Worm (Caenorhabditis elegans): ENCODE measurements around the gene zyg-11.

zyg-11 gene

ce11 chrII:8028246-8028694 is 10.8 kb downstream of the zyg-11 start (continued):
- peak; percentile 83; the same call in 1 of the 2 replicates for TF ChIP-seq pha-4 (GFP tag; IDR thresholded peaks at IDR 0.05)
- TF ChIP-seq pha-4 (tag; optimal IDR thresholded peaks at IDR 0.05), result no peak
- TF ChIP-seq lin-38 (GFP tag; IDR thresholded peaks at IDR 0.05), result peak; percentile 91
- peak; percentile 90 for TF ChIP-seq nhr-48 (tag; optimal IDR thresholded peaks at IDR 0.05)
- no peak for TF ChIP-seq F44E2.7 (GFP tag; IDR thresholded peaks at IDR 0.05)
- TF ChIP-seq fkh-10 (GFP tag; optimal IDR thresholded peaks at IDR 0.05), result peak; percentile 78
- TF ChIP-seq nhr-111 (GFP tag; optimal IDR thresholded peaks at IDR 0.05), result no peak
- TF ChIP-seq nhr-42 (GFP tag; IDR thresholded peaks at IDR 0.05), result 0 out of 2 replicates have a peak, but pooled peaks have one; percentile 62
- TF ChIP-seq ces-1 (GFP tag; optimal IDR thresholded peaks at IDR 0.05), result no peak
- peak; percentile 32 to 93 for TF ChIP-seq hif-1 (tag; optimal IDR thresholded peaks at IDR 0.05)
- TF ChIP-seq dve-1 (tag; optimal IDR thresholded peaks at IDR 0.05; ENCODE audit: insufficient read depth), result peak; percentile 98
- TF ChIP-seq set-16 (GFP tag; IDR thresholded peaks at IDR 0.05), result peak; percentile 97
- no peak for TF ChIP-seq F49E8.2 (tag; optimal IDR thresholded peaks at IDR 0.05; ENCODE audit: borderline replicate concordance)
- peak; percentile 87 for TF ChIP-seq hlh-30 (tag; optimal IDR thresholded peaks at IDR 0.05; ENCODE audit: insufficient read depth)
- peak; percentile 72 for TF ChIP-seq zfp-2 (tag; optimal IDR thresholded peaks at IDR 0.05)
- peak; percentile 86 for TF ChIP-seq lin-13 (GFP tag; optimal IDR thresholded peaks at IDR 0.05)
- TF ChIP-seq nhr-77 (tag; optimal IDR thresholded peaks at IDR 0.05), result peak; percentile 55
- no peak for TF ChIP-seq F26F4.8 (GFP tag; conservative IDR thresholded peaks at IDR 0.05)
- peak; percentile 77 for TF ChIP-seq php-3 (GFP tag; IDR thresholded peaks at IDR 0.05)
- TF ChIP-seq lir-3 (tag; optimal IDR thresholded peaks at IDR 0.05), result peak; percentile 98
- TF ChIP-seq unc-62 (GFP tag; optimal IDR thresholded peaks at IDR 0.05 in 1 of 2), result peak in 1 of 2 experiments; percentile 99
- no peak for TF ChIP-seq unc-62 (tag; optimal IDR thresholded peaks at IDR 0.05)
- TF ChIP-seq lin-15B (tag; optimal IDR thresholded peaks at IDR 0.05), result peak; percentile 55
- TF ChIP-seq Y5F2A.4 (GFP tag; optimal IDR thresholded peaks at IDR 0.05), result no peak
- no peak for TF ChIP-seq daf-12 (tag; optimal IDR thresholded peaks at IDR 0.05)
- 0 out of 2 replicates have a peak, but pooled peaks have one; percentile 15 for TF ChIP-seq daf-8 (GFP tag; IDR thresholded peaks at IDR 0.05)
- TF ChIP-seq zfp-3 (GFP tag; conservative IDR thresholded peaks at IDR 0.05), result 0 out of 2 replicates have a peak, but pooled peaks have one; percentile 60
- peak; percentile 97 for TF ChIP-seq hlh-11 (tag; optimal IDR thresholded peaks at IDR 0.05)
- peak; percentile 68 for TF ChIP-seq nhr-11 (tag; optimal IDR thresholded peaks at IDR 0.05)
- TF ChIP-seq Y75B8A.6 (GFP tag; IDR thresholded peaks at IDR 0.05), result 0 out of 2 replicates have a peak, but pooled peaks have one; percentile 48
- TF ChIP-seq zag-1 (tag; optimal IDR thresholded peaks at IDR 0.05), result peak; percentile 6
- peak; percentile 50 for TF ChIP-seq sdz-12 (GFP tag; optimal IDR thresholded peaks at IDR 0.05)
- peak; percentile 84; the same call in 1 of the 2 replicates for TF ChIP-seq madf-9 (GFP tag; conservative IDR thresholded peaks at IDR 0.05)
- TF ChIP-seq mxl-3 (GFP tag; optimal IDR thresholded peaks at IDR 0.05), result peak; percentile 89
- TF ChIP-seq R02D3.7 (tag; optimal IDR thresholded peaks at IDR 0.05), result no peak
- peak; percentile 55; the same call in 1 of the 2 replicates for TF ChIP-seq dmd-9 (GFP tag; IDR thresholded peaks at IDR 0.05)
- TF ChIP-seq duxl-1 (tag; optimal IDR thresholded peaks at IDR 0.05; ENCODE audit: poor library complexity), result peak; percentile 60
- TF ChIP-seq ceh-32 (tag; optimal IDR thresholded peaks at IDR 0.05; ENCODE audit: poor library complexity), result peak; percentile 53
- TF ChIP-seq lin-1 (GFP tag; IDR thresholded peaks at IDR 0.05), result peak; percentile 53; the same call in 1 of the 2 replicates
- TF ChIP-seq T20F7.1 (GFP tag; optimal IDR thresholded peaks at IDR 0.05), result peak; percentile 88
- TF ChIP-seq mdl-1 (tag; optimal IDR thresholded peaks at IDR 0.05), result peak; percentile 52 to 81
- 0 out of 2 replicates have a peak, but pooled peaks have one; percentile 54 for TF ChIP-seq dmd-8 (GFP tag; IDR thresholded peaks at IDR 0.05)
- TF ChIP-seq rbr-2 (tag; optimal IDR thresholded peaks at IDR 0.05), result peak; percentile 97
- TF ChIP-seq spr-3 (GFP tag; optimal IDR thresholded peaks at IDR 0.05), result no peak
- no peak for TF ChIP-seq nhr-10 (tag; optimal IDR thresholded peaks at IDR 0.05)
- TF ChIP-seq mxl-2 (GFP tag; conservative IDR thresholded peaks at IDR 0.05), result peak; percentile 54; the same call in 1 of the 2 replicates
- no peak for TF ChIP-seq cey-2 (tag; optimal IDR thresholded peaks at IDR 0.05; ENCODE audit: borderline replicate concordance, insufficient read depth)
- TF ChIP-seq ZK337.2 (GFP tag; IDR thresholded peaks at IDR 0.05), result peak; percentile 43; the same call in 1 of the 2 replicates
- TF ChIP-seq dpl-1 (GFP tag; optimal IDR thresholded peaks at IDR 0.05), result peak; percentile 70
